Fruit fly (Drosophila melanogaster) whole organism, embryonic: ENCODE measurements around the gene CG34427.

ENCODE experiments used
- B-H1 ChIP-seq: fragments of 200-800 bp; sonication (Bioruptor generic); IDR thresholded peaks from 3 replicates; pipeline ENCODE4 v1.3.6; 2022; ENCODE audit warnings: missing biosample characterization, missing genetic modification characterization
- Blimp-1 ChIP-seq: fragments of 200-800 bp; sonication (Bioruptor generic); optimal IDR thresholded peaks from 3 replicates; lab custom pipeline; 2018; ENCODE audit warnings: missing biosample characterization, missing genetic modification characterization, mild to moderate bottlenecking, moderate library complexity, missing genetic modification reagents
- CG10321 ChIP-seq: fragments of 200-800 bp; sonication (Bioruptor generic); IDR thresholded peaks from 2 replicates; pipeline ENCODE4 v1.3.6; 2022; ENCODE audit warnings: missing biosample characterization, missing genetic modification characterization
- CG11456 ChIP-seq: fragments of 200-800 bp; sonication (Bioruptor generic); IDR thresholded peaks from 3 replicates; pipeline ENCODE4 v1.3.6; 2022; ENCODE audit warnings: missing biosample characterization, missing genetic modification characterization
- CG11696 ChIP-seq: fragments of 200-800 bp; sonication (Bioruptor generic); IDR thresholded peaks from 2 replicates; pipeline ENCODE4 v1.3.6; 2022; ENCODE audit warnings: missing biosample characterization, missing genetic modification characterization
- CG11723 ChIP-seq: fragments of 200-800 bp; sonication (Bioruptor generic); optimal IDR thresholded peaks from 2 replicates; lab custom pipeline; 2017; ENCODE audit warnings: missing biosample characterization, mild to moderate bottlenecking, missing genetic modification characterization
- CG12071 ChIP-seq: fragments of 200-800 bp; sonication (Bioruptor generic); optimal IDR thresholded peaks from 3 replicates; lab custom pipeline; 2018; ENCODE audit warnings: missing biosample characterization, mild to moderate bottlenecking, missing genetic modification characterization
- CG1529 ChIP-seq: fragments of 200-800 bp; sonication (Bioruptor generic); optimal IDR thresholded peaks from 3 replicates; lab custom pipeline; 2018; ENCODE audit warnings: missing biosample characterization, missing genetic modification characterization
- CG17912 ChIP-seq: fragments of 200-800 bp; sonication (Bioruptor generic); optimal IDR thresholded peaks from 2 replicates; lab custom pipeline; 2018; ENCODE audit warnings: missing biosample characterization, mild to moderate bottlenecking, missing genetic modification characterization
- CG2678 ChIP-seq: fragments of 200-800 bp; sonication (Bioruptor generic); optimal IDR thresholded peaks from 3 replicates; lab custom pipeline; 2019; ENCODE audit warnings: missing biosample characterization, mild to moderate bottlenecking, missing genetic modification characterization, moderate library complexity
- CG3065 ChIP-seq: fragments of 200-800 bp; sonication (Bioruptor generic); optimal IDR thresholded peaks from 2 replicates; lab custom pipeline; 2016; ENCODE audit warnings: missing biosample characterization, missing genetic modification characterization
- CG33213 ChIP-seq: fragments of 200-800 bp; sonication (Bioruptor generic); optimal IDR thresholded peaks from 3 replicates; lab custom pipeline; 2016; ENCODE audit warnings: missing biosample characterization, missing genetic modification characterization
- CG4424 ChIP-seq: fragments of 200-800 bp; sonication (Bioruptor generic); optimal IDR thresholded peaks from 3 replicates; lab custom pipeline; 2016; ENCODE audit warnings: missing biosample characterization, missing genetic modification characterization
- CG6791 ChIP-seq: fragments of 200-800 bp; sonication (Bioruptor generic); IDR thresholded peaks from 3 replicates; pipeline ENCODE4 v1.3.6; 2022; ENCODE audit warnings: missing biosample characterization, missing genetic modification characterization; ENCODE audit not compliant: partially characterized antibody
- CG7271 ChIP-seq: fragments of 200-800 bp; sonication (Bioruptor generic); optimal IDR thresholded peaks from 2 replicates; lab custom pipeline; 2018; ENCODE audit warnings: missing biosample characterization, mild to moderate bottlenecking, missing genetic modification characterization, moderate library complexity
- CG7745 ChIP-seq: fragments of 200-800 bp; sonication (Bioruptor generic); optimal IDR thresholded peaks from 2 replicates; lab custom pipeline; 2018; ENCODE audit warnings: missing biosample characterization, mild to moderate bottlenecking, missing genetic modification characterization, moderate library complexity
- CG8388 ChIP-seq: fragments of 200-800 bp; sonication (Bioruptor generic); optimal IDR thresholded peaks from 2 replicates; lab custom pipeline; 2019; ENCODE audit warnings: missing biosample characterization, mild to moderate bottlenecking, missing genetic modification characterization, moderate library complexity
- CG9876 ChIP-seq: fragments of 200-800 bp; sonication (Bioruptor generic); optimal IDR thresholded peaks from 2 replicates; lab custom pipeline; 2016; ENCODE audit warnings: missing biosample characterization, missing genetic modification characterization
- CG9932 ChIP-seq: fragments of 200-800 bp; sonication (Bioruptor generic); IDR thresholded peaks from 2 replicates; pipeline ENCODE4 v1.3.6; 2022; ENCODE audit warnings: missing biosample characterization, missing genetic modification characterization
- D ChIP-seq, 2 experiments: fragments of 200-800 bp in 1 of 2; fragments of >200 bp in 1 of 2; sonication (Bioruptor generic) in 1 of 2; optimal IDR thresholded peaks; 2 replicates in 1 of 2; 3 replicates in 1 of 2; lab custom pipeline; 2017; ENCODE audit warnings: mild to moderate bottlenecking in 1 of 2, missing biosample characterization in 1 of 2, missing genetic modification characterization in 1 of 2, missing genetic modification reagents in 1 of 2
- HLHmδ ChIP-seq: fragments of 200-800 bp; sonication (Bioruptor generic); optimal IDR thresholded peaks from 2 replicates; lab custom pipeline; 2018; ENCODE audit warnings: missing biosample characterization, mild to moderate bottlenecking, missing genetic modification characterization, moderate library complexity
- Hsf ChIP-seq: fragments of 200-800 bp; sonication (Bioruptor generic); optimal IDR thresholded peaks from 3 replicates; lab custom pipeline; 2016; ENCODE audit warnings: missing biosample characterization, missing genetic modification characterization
- Kr ChIP-seq: fragments of 200-800 bp; sonication (Bioruptor generic); optimal IDR thresholded peaks from 2 replicates; lab custom pipeline; 2017; ENCODE audit warnings: missing biosample characterization, mild to moderate bottlenecking, missing genetic modification characterization
- Lpt ChIP-seq: fragments of >200 bp; optimal IDR thresholded peaks from 2 replicates; lab custom pipeline; 2018; ENCODE audit warnings: missing biosample characterization, missing genetic modification characterization
- Pdp1 ChIP-seq, 2 experiments: fragments of 200-800 bp; sonication (Bioruptor generic); optimal IDR thresholded peaks; 3 replicates each; lab custom pipeline; 2016; ENCODE audit warnings: missing biosample characterization in 2 of 2, missing genetic modification characterization in 2 of 2, mild to moderate bottlenecking in 1 of 2, moderate library complexity in 1 of 2
- Sox100B ChIP-seq: fragments of 200-800 bp; sonication (Bioruptor generic); optimal IDR thresholded peaks from 3 replicates; lab custom pipeline; 2018; ENCODE audit warnings: missing biosample characterization, mild to moderate bottlenecking, missing genetic modification characterization
- Stat92E ChIP-seq, 3 experiments: fragments of >200 bp in 2 of 3; fragments of 200-800 bp in 1 of 3; sonication (Bioruptor generic) in 1 of 3; optimal IDR thresholded peaks; 2 replicates each; lab custom pipeline; 2017 to 2019; ENCODE audit warnings: missing biosample characterization in 3 of 3, missing genetic modification characterization in 3 of 3, mild to moderate bottlenecking in 1 of 3, moderate library complexity in 1 of 3
- Taf1 ChIP-seq: fragments of 200-800 bp; sonication (Bioruptor generic); IDR thresholded peaks from 2 replicates; pipeline ENCODE4 v1.3.6; 2022; ENCODE audit warnings: missing biosample characterization, missing genetic modification characterization
- Vsx1 ChIP-seq: fragments of 200-800 bp; sonication (Bioruptor generic); optimal IDR thresholded peaks from 2 replicates; lab custom pipeline; 2017; ENCODE audit warnings: missing biosample characterization, mild to moderate bottlenecking, missing genetic modification characterization, missing genetic modification reagents
- YL-1 ChIP-seq: fragments of 200-800 bp; sonication (Bioruptor generic); optimal IDR thresholded peaks from 3 replicates; lab custom pipeline; 2017; ENCODE audit warnings: missing biosample characterization, mild to moderate bottlenecking, missing genetic modification characterization
- bsh ChIP-seq, 2 experiments: fragments of 200-800 bp; sonication (Bioruptor generic); optimal IDR thresholded peaks; 2 replicates each; lab custom pipeline; 2017 to 2018; ENCODE audit warnings: mild to moderate bottlenecking in 2 of 2, missing biosample characterization in 2 of 2, missing genetic modification characterization in 2 of 2, moderate library complexity in 1 of 2
- cg ChIP-seq: fragments of 200-800 bp; sonication (Bioruptor generic); optimal IDR thresholded peaks from 3 replicates; lab custom pipeline; 2019; ENCODE audit warnings: missing biosample characterization, mild to moderate bottlenecking, missing genetic modification characterization, moderate library complexity
- corto ChIP-seq: fragments of 200-800 bp; sonication (Bioruptor generic); optimal IDR thresholded peaks from 2 replicates; lab custom pipeline; 2016; ENCODE audit warnings: missing biosample characterization, mild to moderate bottlenecking, missing genetic modification characterization, moderate library complexity
- crp ChIP-seq, 2 experiments: fragments of 200-800 bp; sonication (Bioruptor generic); optimal IDR thresholded peaks; 2 replicates in 1 of 2; 3 replicates in 1 of 2; lab custom pipeline; 2017; ENCODE audit warnings: missing biosample characterization in 2 of 2, missing genetic modification characterization in 2 of 2, mild to moderate bottlenecking in 1 of 2, moderate library complexity in 1 of 2
- fd64A ChIP-seq: fragments of 200-800 bp; sonication (Bioruptor generic); optimal IDR thresholded peaks from 3 replicates; lab custom pipeline; 2018; ENCODE audit warnings: missing biosample characterization, mild to moderate bottlenecking, missing genetic modification characterization
- fu2 ChIP-seq: fragments of 200-800 bp; sonication (Bioruptor generic); optimal IDR thresholded peaks from 2 replicates; lab custom pipeline; 2016; ENCODE audit warnings: missing biosample characterization, missing genetic modification characterization
- gsb-n ChIP-seq: fragments of 200-800 bp; sonication (Bioruptor generic); optimal IDR thresholded peaks from 3 replicates; lab custom pipeline; 2018; ENCODE audit warnings: missing biosample characterization, mild to moderate bottlenecking, missing genetic modification characterization
- nom ChIP-seq: fragments of 200-800 bp; sonication (Bioruptor generic); optimal IDR thresholded peaks from 2 replicates; lab custom pipeline; 2017; ENCODE audit warnings: missing biosample characterization, missing genetic modification characterization, mild to moderate bottlenecking, moderate library complexity, missing genetic modification reagents
- ro ChIP-seq: fragments of 200-800 bp; sonication (Bioruptor generic); IDR thresholded peaks from 2 replicates; pipeline ENCODE4 v1.3.6; 2022; ENCODE audit warnings: missing biosample characterization, missing genetic modification characterization
- row ChIP-seq: fragments of 200-800 bp; sonication (Bioruptor generic); IDR thresholded peaks from 3 replicates; pipeline ENCODE4 v1.3.6; 2022; ENCODE audit warnings: missing biosample characterization, missing genetic modification characterization
- sisA ChIP-seq: fragments of 200-800 bp; sonication (Bioruptor generic); IDR thresholded peaks from 2 replicates; pipeline ENCODE4 v1.3.6; 2022; ENCODE audit warnings: missing biosample characterization, missing genetic modification characterization
- slbo ChIP-seq: fragments of 200-800 bp; sonication (Bioruptor generic); IDR thresholded peaks from 2 replicates; pipeline ENCODE4 v1.3.6; 2022; ENCODE audit warnings: missing biosample characterization, missing genetic modification characterization
- sqz ChIP-seq: fragments of 200-800 bp; sonication (Bioruptor generic); optimal IDR thresholded peaks from 3 replicates; lab custom pipeline; 2018; ENCODE audit warnings: missing biosample characterization, mild to moderate bottlenecking, missing genetic modification characterization
- vfl ChIP-seq: fragments of 200-800 bp; sonication (Bioruptor generic); optimal IDR thresholded peaks from 2 replicates; lab custom pipeline; 2016; ENCODE audit warnings: missing biosample characterization, missing genetic modification characterization
- zf30C ChIP-seq: fragments of 200-800 bp; sonication (Bioruptor generic); optimal IDR thresholded peaks from 3 replicates; lab custom pipeline; 2018; ENCODE audit warnings: missing biosample characterization, mild to moderate bottlenecking, missing genetic modification characterization
- zfh1 ChIP-seq: fragments of 200-800 bp; sonication (Bioruptor generic); IDR thresholded peaks from 3 replicates; pipeline ENCODE4 v1.3.6; 2022; ENCODE audit warnings: missing biosample characterization, missing genetic modification characterization

The CG34427 gene

dm6 chr3L:8824403-8825029 lies 20.0 kb downstream of the CG34427 start (continued):
- TF ChIP-seq CG9932 (GFP tag; lab: Robert Waterston, UW), result no peak
- TF ChIP-seq CG11696 (GFP tag; lab: Robert Waterston, UW), result no peak
- TF ChIP-seq zf30C (GFP tag; lab: Kevin White, UChicago), result peak; percentile 74
- peak; percentile 33 for TF ChIP-seq gsb-n (tag; lab: Kevin White, UChicago)
- TF ChIP-seq Vsx1 (GFP tag; lab: Kevin White, UChicago), result no peak
- no peak for TF ChIP-seq CG17912 (GFP tag; lab: Kevin White, UChicago)
- TF ChIP-seq CG11456 (GFP tag; lab: Robert Waterston, UW), result no peak
- TF ChIP-seq Stat92E (GFP tag; optimal IDR thresholded peaks at IDR 0.05; lab: Kevin White, UChicago), result peak in 1 of 3 experiments; percentile 2
- TF ChIP-seq sqz, result no peak

dm6 chr3L:8825030-8825407 lies 20.5 kb downstream of the CG34427 start:
- TF ChIP-seq bsh (GFP tag; optimal IDR thresholded peaks at IDR 0.05; lab: Kevin White, UChicago) (peak in 1 of 2 experiments; percentile 15), nom (GFP tag; lab: Kevin White, UChicago) (peak; percentile 41), HLHmδ (GFP tag; lab: Kevin White, UChicago) (no peak), CG2678 (tag; lab: Kevin White, UChicago) (no peak), CG10321 (0 out of 2 replicates have a peak, but pooled peaks have one; percentile 12), corto (peak; percentile 30)

- TF ChIP-seq Blimp-1 (GFP tag; lab: Kevin White, UChicago) (no peak), Sox100B (no peak), vfl (GFP tag; lab: Kevin White, UChicago) (no peak), CG6791 (GFP tag; lab: Robert Waterston, UW) (no peak), Kr (peak; percentile 33), row (GFP tag; lab: Robert Waterston, UW) (no peak), crp (GFP tag; optimal IDR thresholded peaks at IDR 0.05; lab: Kevin White, UChicago) (no peak), fu2 (GFP tag; lab: Kevin White, UChicago) (no peak), CG33213 (GFP tag; lab: Kevin White, UChicago) (no peak), Taf1 (GFP tag; lab: Robert Waterston, UW) (no peak), B-H1 (GFP tag; lab: Robert Waterston, UW) (no peak), Lpt (GFP tag; lab: Kevin White, UChicago) (no peak), CG12071 (GFP tag; lab: Kevin White, UChicago) (no peak), Hsf (no peak), sisA (GFP tag; lab: Robert Waterston, UW) (no peak), fd64A (no peak), D (optimal IDR thresholded peaks at IDR 0.05; lab: Kevin White, UChicago) (no peak), D (GFP tag; optimal IDR thresholded peaks at IDR 0.05; lab: Kevin White, UChicago) (no peak), sqz (peak; percentile 9), CG7271 (no peak), cg (GFP tag; lab: Kevin White, UChicago) (peak; percentile 1), ro (GFP tag; lab: Robert Waterston, UW) (no peak), slbo (no peak), CG11723 (GFP tag; lab: Kevin White, UChicago) (no peak), Pdp1 (GFP tag; optimal IDR thresholded peaks at IDR 0.05; lab: Kevin White, UChicago) (no peak), CG7745 (tag; lab: Kevin White, UChicago) (no peak), CG1529 (GFP tag; lab: Kevin White, UChicago) (no peak), YL-1 (GFP tag; lab: Kevin White, UChicago) (no peak), zfh1 (GFP tag; lab: Robert Waterston, UW) (no peak), CG8388 (peak; percentile 1), CG3065 (GFP tag; lab: Kevin White, UChicago) (no peak), CG4424 (no peak), CG9876 (GFP tag; lab: Kevin White, UChicago) (no peak)
Measured at dm6 chr3L:8825560-8825959, 21.0 kb downstream of the CG34427 start.
